Fruit fly (Drosophila melanogaster) whole organism, embryonic: Measurements from ENCODE around the gene CG15480.

Source experiments
- C15 ChIP-seq: fragments of 200-800 bp; sonication (Bioruptor generic); IDR thresholded peaks from 3 replicates; pipeline ENCODE4 v1.3.6; 2022; ENCODE audit warnings: missing biosample characterization, missing genetic modification characterization
- CG10274 ChIP-seq: fragments of 200-800 bp; sonication (Bioruptor generic); optimal IDR thresholded peaks from 3 replicates; lab custom pipeline; 2017; ENCODE audit warnings: missing biosample characterization, mild to moderate bottlenecking, missing genetic modification characterization
- CG11696 ChIP-seq: fragments of 200-800 bp; sonication (Bioruptor generic); IDR thresholded peaks from 2 replicates; pipeline ENCODE4 v1.3.6; 2022; ENCODE audit warnings: missing biosample characterization, missing genetic modification characterization
- CG13894 ChIP-seq: fragments of 200-800 bp; sonication (Bioruptor generic); optimal IDR thresholded peaks from 3 replicates; lab custom pipeline; 2018; ENCODE audit warnings: missing biosample characterization, mild to moderate bottlenecking, missing genetic modification characterization, moderate library complexity
- CG15479 ChIP-seq: fragments of 200-800 bp; sonication (Bioruptor generic); optimal IDR thresholded peaks from 3 replicates; lab custom pipeline; 2019; ENCODE audit warnings: missing biosample characterization, mild to moderate bottlenecking, missing genetic modification characterization, moderate library complexity
- CG15514 ChIP-seq: fragments of 200-800 bp; sonication (Bioruptor generic); optimal IDR thresholded peaks from 3 replicates; lab custom pipeline; 2017; ENCODE audit warnings: missing biosample characterization, missing genetic modification characterization, mild to moderate bottlenecking, moderate library complexity, missing genetic modification reagents
- CG16863 ChIP-seq: fragments of 200-800 bp; sonication (Bioruptor generic); optimal IDR thresholded peaks from 3 replicates; lab custom pipeline; 2016; ENCODE audit warnings: missing biosample characterization, missing genetic modification characterization
- CG17385 ChIP-seq: fragments of 200-800 bp; sonication (Bioruptor generic); optimal IDR thresholded peaks from 3 replicates; lab custom pipeline; 2018; ENCODE audit warnings: missing biosample characterization, mild to moderate bottlenecking, missing genetic modification characterization
- CG18476 ChIP-seq: fragments of 200-800 bp; sonication (Bioruptor generic); optimal IDR thresholded peaks from 2 replicates; lab custom pipeline; 2016; ENCODE audit warnings: missing biosample characterization, mild to moderate bottlenecking, missing genetic modification characterization
- CG2120 ChIP-seq: fragments of 200-800 bp; sonication (Bioruptor generic); optimal IDR thresholded peaks from 3 replicates; lab custom pipeline; 2016; ENCODE audit warnings: missing biosample characterization, missing genetic modification characterization
- CG31224 ChIP-seq: fragments of 200-800 bp; sonication (Bioruptor generic); IDR thresholded peaks from 2 replicates; pipeline ENCODE4 v1.3.6; 2022; ENCODE audit warnings: missing biosample characterization, missing genetic modification characterization
- CG34422 ChIP-seq: fragments of 200-800 bp; sonication (Bioruptor generic); IDR thresholded peaks from 3 replicates; pipeline ENCODE4 v1.3.6; 2022; ENCODE audit warnings: missing biosample characterization, missing genetic modification characterization
- CG3726 ChIP-seq: fragments of 200-800 bp; sonication (Bioruptor generic); IDR thresholded peaks from 3 replicates; pipeline ENCODE4, ENCODE4 v1.3.6; 2022; ENCODE audit warnings: missing biosample characterization, missing genetic modification characterization
- CG4360 ChIP-seq: fragments of 200-800 bp; sonication (Bioruptor generic); IDR thresholded peaks from 2 replicates; pipeline ENCODE4 v1.3.6; 2022; ENCODE audit warnings: missing biosample characterization, missing genetic modification characterization
- CG4404 ChIP-seq: fragments of 200-800 bp; sonication (Bioruptor generic); IDR thresholded peaks from 2 replicates; pipeline ENCODE4 v1.3.6; 2022; ENCODE audit warnings: missing biosample characterization, missing genetic modification characterization
- CG4730 ChIP-seq: fragments of 200-800 bp; sonication (Bioruptor generic); IDR thresholded peaks from 2 replicates; pipeline ENCODE4 v1.3.6; 2022; ENCODE audit warnings: missing biosample characterization, missing genetic modification characterization
- CG8359 ChIP-seq: fragments of 200-800 bp; sonication (Bioruptor generic); optimal IDR thresholded peaks from 2 replicates; lab custom pipeline; 2017; ENCODE audit warnings: missing biosample characterization, mild to moderate bottlenecking, missing genetic modification characterization, borderline replicate concordance
- CG8944 ChIP-seq: fragments of 200-800 bp; sonication (Bioruptor generic); optimal IDR thresholded peaks from 3 replicates; lab custom pipeline; 2016; ENCODE audit warnings: missing biosample characterization, missing genetic modification characterization
- Chrac-16 ChIP-seq: fragments of 200-800 bp; sonication (Bioruptor generic); optimal IDR thresholded peaks from 3 replicates; lab custom pipeline; 2016; ENCODE audit warnings: missing biosample characterization, missing genetic modification characterization
- D ChIP-seq, 2 experiments: fragments of 200-800 bp in 1 of 2; fragments of >200 bp in 1 of 2; sonication (Bioruptor generic) in 1 of 2; optimal IDR thresholded peaks; 2 replicates in 1 of 2; 3 replicates in 1 of 2; lab custom pipeline; 2017; ENCODE audit warnings: mild to moderate bottlenecking in 1 of 2, missing biosample characterization in 1 of 2, missing genetic modification characterization in 1 of 2, missing genetic modification reagents in 1 of 2
- Dll ChIP-seq: fragments of 200-800 bp; sonication (Bioruptor generic); IDR thresholded peaks from 4 replicates; pipeline ENCODE4 v1.3.6; 2022; ENCODE audit warnings: missing biosample characterization, missing genetic modification characterization; ENCODE audit not compliant: partially characterized antibody
- ERR ChIP-seq: fragments of 200-800 bp; sonication (Bioruptor generic); optimal IDR thresholded peaks from 2 replicates; lab custom pipeline; 2016; ENCODE audit warnings: missing biosample characterization, missing genetic modification characterization
- Ets97D ChIP-seq: fragments of 200-800 bp; sonication (Bioruptor generic); optimal IDR thresholded peaks from 3 replicates; lab custom pipeline; 2016; ENCODE audit warnings: missing biosample characterization, missing genetic modification characterization
- HLH4C ChIP-seq: fragments of 200-800 bp; sonication (Bioruptor generic); IDR thresholded peaks from 3 replicates; pipeline ENCODE4 v1.3.6; 2022; ENCODE audit warnings: missing biosample characterization, missing genetic modification characterization; ENCODE audit not compliant: partially characterized antibody
- Kr ChIP-seq: fragments of 200-800 bp; sonication (Bioruptor generic); optimal IDR thresholded peaks from 2 replicates; lab custom pipeline; 2017; ENCODE audit warnings: missing biosample characterization, mild to moderate bottlenecking, missing genetic modification characterization
- Mes4 ChIP-seq: fragments of 200-800 bp; sonication (Bioruptor generic); optimal IDR thresholded peaks from 2 replicates; lab custom pipeline; 2016; ENCODE audit warnings: missing biosample characterization, missing genetic modification characterization
- Rx ChIP-seq: fragments of 200-800 bp; sonication (Bioruptor generic); IDR thresholded peaks from 2 replicates; pipeline ENCODE4 v1.3.6; 2022; ENCODE audit warnings: missing biosample characterization, missing genetic modification characterization
- ac ChIP-seq: fragments of 200-800 bp; sonication (Bioruptor generic); optimal IDR thresholded peaks from 3 replicates; lab custom pipeline; 2017; ENCODE audit warnings: missing biosample characterization, mild to moderate bottlenecking, missing genetic modification characterization
- bigmax ChIP-seq: fragments of 200-800 bp; sonication (Bioruptor generic); optimal IDR thresholded peaks from 2 replicates; lab custom pipeline; 2018; ENCODE audit warnings: missing biosample characterization, mild to moderate bottlenecking, missing genetic modification characterization
- cad ChIP-seq: fragments of >200 bp; optimal IDR thresholded peaks from 2 replicates; lab custom pipeline; 2017; ENCODE audit warnings: missing biosample characterization, missing genetic modification characterization
- chn ChIP-seq: fragments of 200-800 bp; sonication (Bioruptor generic); optimal IDR thresholded peaks from 2 replicates; lab custom pipeline; 2016; ENCODE audit warnings: missing biosample characterization, missing genetic modification characterization
- corto ChIP-seq: fragments of 200-800 bp; sonication (Bioruptor generic); optimal IDR thresholded peaks from 2 replicates; lab custom pipeline; 2016; ENCODE audit warnings: missing biosample characterization, mild to moderate bottlenecking, missing genetic modification characterization, moderate library complexity
- crc ChIP-seq: fragments of 200-800 bp; sonication (Bioruptor generic); optimal IDR thresholded peaks from 2 replicates; lab custom pipeline; 2016; ENCODE audit warnings: missing biosample characterization, missing genetic modification characterization
- esg ChIP-seq: fragments of 200-800 bp; sonication (Bioruptor generic); conservative IDR thresholded peaks from 2 replicates; pipeline ENCODE4 v1.3.6; 2022; ENCODE audit warnings: missing biosample characterization, missing genetic modification characterization
- fd96Cb ChIP-seq: fragments of 200-800 bp; sonication (Bioruptor generic); optimal IDR thresholded peaks from 2 replicates; lab custom pipeline; 2018; ENCODE audit warnings: missing biosample characterization, mild to moderate bottlenecking, missing genetic modification characterization, moderate library complexity
- fu2 ChIP-seq: fragments of 200-800 bp; sonication (Bioruptor generic); optimal IDR thresholded peaks from 2 replicates; lab custom pipeline; 2016; ENCODE audit warnings: missing biosample characterization, missing genetic modification characterization
- ham ChIP-seq: fragments of 200-800 bp; sonication (Bioruptor generic); IDR thresholded peaks from 2 replicates; pipeline ENCODE4 v1.3.6; 2022; ENCODE audit warnings: missing biosample characterization, missing genetic modification characterization
- hbn ChIP-seq: fragments of 200-800 bp; sonication (Bioruptor generic); IDR thresholded peaks from 2 replicates; pipeline ENCODE4 v1.3.6; 2022; ENCODE audit warnings: missing biosample characterization, missing genetic modification characterization; ENCODE audit not compliant: partially characterized antibody
- hkb ChIP-seq, 2 experiments: fragments of 200-800 bp in 1 of 2; fragments of >200 bp in 1 of 2; sonication (Bioruptor generic) in 1 of 2; IDR thresholded peaks in 1 of 2; optimal IDR thresholded peaks in 1 of 2; 2 replicates each; pipeline versions ENCODE4 v1.3.6 to Lab custom; 2017 to 2022; ENCODE audit warnings: missing biosample characterization in 1 of 2, missing genetic modification characterization in 1 of 2
- maf-S ChIP-seq: fragments of 200-800 bp; sonication (Bioruptor generic); optimal IDR thresholded peaks from 2 replicates; lab custom pipeline; 2016; ENCODE audit warnings: missing biosample characterization, missing genetic modification characterization
- mam ChIP-seq: fragments of 200-800 bp; sonication (Bioruptor generic); optimal IDR thresholded peaks from 3 replicates; lab custom pipeline; 2016; ENCODE audit warnings: missing biosample characterization, missing genetic modification characterization
- oc ChIP-seq: fragments of 200-800 bp; sonication (Bioruptor generic); optimal IDR thresholded peaks from 2 replicates; lab custom pipeline; 2018; ENCODE audit warnings: missing biosample characterization, mild to moderate bottlenecking, missing genetic modification characterization, moderate library complexity
- pan ChIP-seq, 4 experiments: fragments of >200 bp in 3 of 4; fragments of 200-800 bp in 1 of 4; sonication (Bioruptor generic) in 1 of 4; optimal IDR thresholded peaks in 3 of 4; IDR thresholded peaks in 1 of 4; 2 replicates each; pipeline versions ENCODE4 v1.3.6 to Lab custom; 2017 to 2022; ENCODE audit warnings: missing biosample characterization in 2 of 4, missing genetic modification characterization in 2 of 4, mixed read lengths in 1 of 4
- pb ChIP-seq: fragments of 200-800 bp; sonication (Bioruptor generic); optimal IDR thresholded peaks from 3 replicates; lab custom pipeline; 2016; ENCODE audit warnings: missing biosample characterization, missing genetic modification characterization
- pros ChIP-seq: fragments of 200-800 bp; sonication (Bioruptor generic); optimal IDR thresholded peaks from 3 replicates; lab custom pipeline; 2019; ENCODE audit warnings: missing biosample characterization, mild to moderate bottlenecking, missing genetic modification characterization, moderate library complexity
- pum ChIP-seq: fragments of 200-800 bp; sonication (Bioruptor generic); optimal IDR thresholded peaks from 2 replicates; lab custom pipeline; 2016; ENCODE audit warnings: missing biosample characterization, missing genetic modification characterization
- twi ChIP-seq: fragments of 200-800 bp; optimal IDR thresholded peaks from 2 replicates; lab custom pipeline; 2019; ENCODE audit warnings: missing biosample characterization, mild to moderate bottlenecking, missing genetic modification characterization, moderate library complexity
- unc-4 ChIP-seq: fragments of 200-800 bp; sonication (Bioruptor generic); IDR thresholded peaks from 2 replicates; pipeline ENCODE4 v1.3.6; 2022; ENCODE audit warnings: missing biosample characterization, missing genetic modification characterization; ENCODE audit not compliant: partially characterized antibody
- vnd ChIP-seq: fragments of 200-800 bp; sonication (Bioruptor generic); IDR thresholded peaks from 3 replicates; pipeline ENCODE4 v1.3.6; 2022; ENCODE audit warnings: missing biosample characterization, missing genetic modification characterization; ENCODE audit not compliant: partially characterized antibody
- zen ChIP-seq: fragments of 200-800 bp; sonication (Bioruptor generic); optimal IDR thresholded peaks from 3 replicates; lab custom pipeline; 2018; ENCODE audit warnings: missing biosample characterization, mild to moderate bottlenecking, missing genetic modification characterization, moderate library complexity

CG15480 gene

dm6 chr2L:13227242-13227641 lies 2.2 kb upstream of the CG15480 start, which contains the start of gene CG16813:
Gene CG16813 (plus strand): TSS chr2L:13227529.
- peak; percentile 92 for TF ChIP-seq CG15479 (GFP tag; lab: Kevin White, UChicago)
- TF ChIP-seq Chrac-16 (GFP tag; lab: Kevin White, UChicago) = no peak
- TF ChIP-seq vnd (GFP tag; lab: Robert Waterston, UW) = no peak
- TF ChIP-seq cad (GFP tag; lab: Kevin White, UChicago) = peak; percentile 90
- no peak for TF ChIP-seq fd96Cb (tag; lab: Kevin White, UChicago)
- TF ChIP-seq CG15514 (GFP tag; lab: Kevin White, UChicago) = no peak
- TF ChIP-seq Rx = no peak
- no peak for TF ChIP-seq hbn (GFP tag; lab: Robert Waterston, UW)
- no peak for TF ChIP-seq maf-S (GFP tag; lab: Kevin White, UChicago)
- TF ChIP-seq CG18476 = no peak
- no peak for TF ChIP-seq CG3726 (GFP tag; lab: Robert Waterston, UW)
- TF ChIP-seq unc-4 = no peak
- no peak for TF ChIP-seq CG31224 (GFP tag; lab: Robert Waterston, UW)
- TF ChIP-seq CG34422 (GFP tag; lab: Robert Waterston, UW) = no peak
- TF ChIP-seq pum (GFP tag; lab: Kevin White, UChicago) = no peak
- TF ChIP-seq pros (GFP tag; lab: Kevin White, UChicago) = peak; percentile 24
- TF ChIP-seq hkb (optimal IDR thresholded peaks at IDR 0.05; lab: Kevin White, UChicago) = no peak
- TF ChIP-seq hkb (GFP tag; IDR thresholded peaks at IDR 0.05; lab: Robert Waterston, UW) = no peak
- TF ChIP-seq Ets97D = no peak
- no peak for TF ChIP-seq CG16863 (GFP tag; lab: Kevin White, UChicago)
- peak; percentile 49 for TF ChIP-seq ac (GFP tag; lab: Kevin White, UChicago)
- no peak for TF ChIP-seq CG2120 (GFP tag; lab: Kevin White, UChicago)
- no peak for TF ChIP-seq CG8944 (GFP tag; lab: Kevin White, UChicago)
- TF ChIP-seq Mes4 = no peak
- TF ChIP-seq CG13894 (tag; lab: Kevin White, UChicago) = no peak
- no peak for TF ChIP-seq ERR (GFP tag; lab: Kevin White, UChicago)
- no peak for TF ChIP-seq fu2 (GFP tag; lab: Kevin White, UChicago)
- peak; percentile 26 for TF ChIP-seq oc
- no peak for TF ChIP-seq Dll
- no peak for TF ChIP-seq CG11696
- TF ChIP-seq CG10274 (GFP tag; lab: Kevin White, UChicago) = no peak
- TF ChIP-seq pan (optimal IDR thresholded peaks at IDR 0.05; lab: Kevin White, UChicago) = no peak
- TF ChIP-seq pan (GFP tag; optimal IDR thresholded peaks at IDR 0.05 in 1 of 2, IDR thresholded peaks at IDR 0.05 in 1 of 2) = no peak
- no peak for TF ChIP-seq CG8359
- no peak for TF ChIP-seq CG4730 (GFP tag; lab: Robert Waterston, UW)
- TF ChIP-seq pb (GFP tag; lab: Kevin White, UChicago) = no peak
- TF ChIP-seq CG4360 = no peak
- peak; percentile 96 for TF ChIP-seq D (optimal IDR thresholded peaks at IDR 0.05; lab: Kevin White, UChicago)
- TF ChIP-seq D (GFP tag; optimal IDR thresholded peaks at IDR 0.05; lab: Kevin White, UChicago) = no peak
- peak; percentile 89 for TF ChIP-seq zen
- TF ChIP-seq CG17385 (GFP tag; lab: Kevin White, UChicago) = no peak
- no peak for TF ChIP-seq esg
- TF ChIP-seq HLH4C (GFP tag; lab: Robert Waterston, UW) = no peak
- no peak for TF ChIP-seq ham (GFP tag; lab: Robert Waterston, UW)
- no peak for TF ChIP-seq chn
- TF ChIP-seq corto (GFP tag; lab: Kevin White, UChicago) = no peak
- peak; percentile 45 for TF ChIP-seq twi (tag; lab: Kevin White, UChicago)
- TF ChIP-seq CG4404 (GFP tag; lab: Robert Waterston, UW) = no peak
- no peak for TF ChIP-seq C15
- no peak for TF ChIP-seq crc (GFP tag; lab: Kevin White, UChicago)
- TF ChIP-seq mam (GFP tag; lab: Kevin White, UChicago) = no peak
- TF ChIP-seq bigmax (GFP tag; lab: Kevin White, UChicago) = no peak
- TF ChIP-seq Kr = peak; percentile 30
